1 fruit fly cellular context compared by ENCODE assay signal in genomic region chr3L:11342533-11343065, dm6.
A peak's percentile ranks its signal among the peaks of the same experiment; 100 is the strongest.
TF ChIP-seq lines count a peak whose summit lies in the region.

No protein-coding gene starts in this region.

TF ChIP-seq in whole organism, embryonic, 481 proteins besides CTCF, POLR2A, EP300 and RAD21 (continued from another document):
- TF ChIP-seq Med (GFP tag; lab: Kevin White, UChicago) (peak; percentile 63), Mrtf (GFP tag; IDR thresholded peaks at IDR 0.05; lab: Robert Waterston, UW) (no peak), CG8290 (GFP tag; optimal IDR thresholded peaks at IDR 0.05; lab: Kevin White, UChicago) (no peak), CG8290 (tag; optimal IDR thresholded peaks at IDR 0.05; lab: Kevin White, UChicago) (peak in 1 of 2 experiments; percentile 61), Hr78 (GFP tag; optimal IDR thresholded peaks at IDR 0.05; lab: Kevin White, UChicago) (no peak), YL-1 (GFP tag; optimal IDR thresholded peaks at IDR 0.05; lab: Kevin White, UChicago) (no peak), CG32532 (GFP tag; IDR thresholded peaks at IDR 0.05; lab: Robert Waterston, UW) (0 out of 2 replicates have a peak, but pooled peaks have one; percentile 3), CoRest (tag; optimal IDR thresholded peaks at IDR 0.05; lab: Kevin White, UChicago) (no peak), CG9932 (GFP tag; IDR thresholded peaks at IDR 0.05; lab: Robert Waterston, UW) (peak; percentile 21; the same call in 1 of the 2 replicates), knrl (GFP tag; IDR thresholded peaks at IDR 0.05; lab: Robert Waterston, UW; ENCODE audit: partially characterized antibody) (no peak), prd (optimal IDR thresholded peaks at IDR 0.05; lab: Kevin White, UChicago) (no peak), prd (GFP tag; IDR thresholded peaks at IDR 0.05; lab: Robert Waterston, UW) (peak; percentile 26; the same call in 1 of the 3 replicates), dysf (GFP tag; IDR thresholded peaks at IDR 0.05; lab: Robert Waterston, UW) (0 out of 3 replicates have a peak, but pooled peaks have one; percentile 28), tup (GFP tag; optimal IDR thresholded peaks at IDR 0.05; lab: Kevin White, UChicago) (no peak), tll (GFP tag; optimal IDR thresholded peaks at IDR 0.05; lab: Kevin White, UChicago) (peak in 1 of 2 experiments; percentile 31), CG6654 (GFP tag; optimal IDR thresholded peaks at IDR 0.05; lab: Kevin White, UChicago) (no peak), yki (optimal IDR thresholded peaks at IDR 0.05; lab: Kevin White, UChicago) (no peak), Xbp1 (GFP tag; optimal IDR thresholded peaks at IDR 0.05; lab: Kevin White, UChicago) (no peak), caup (GFP tag; optimal IDR thresholded peaks at IDR 0.05; lab: Kevin White, UChicago; ENCODE audit: severe bottlenecking) (peak; percentile 17), bbx (GFP tag; IDR thresholded peaks at IDR 0.05; lab: Robert Waterston, UW; ENCODE audit: partially characterized antibody) (no peak), CG15479 (GFP tag; optimal IDR thresholded peaks at IDR 0.05; lab: Kevin White, UChicago) (peak; percentile 4), Nf-YB (GFP tag; optimal IDR thresholded peaks at IDR 0.05; lab: Kevin White, UChicago) (no peak), CG15696 (tag; optimal IDR thresholded peaks at IDR 0.05; lab: Kevin White, UChicago) (peak; percentile 16), crol (GFP tag; IDR thresholded peaks at IDR 0.05; lab: Robert Waterston, UW) (peak; percentile 80), CG31365 (tag; optimal IDR thresholded peaks at IDR 0.05; lab: Kevin White, UChicago) (no peak), CG12155 (GFP tag; optimal IDR thresholded peaks at IDR 0.05; lab: Kevin White, UChicago) (peak; percentile 3), Poxn (GFP tag; IDR thresholded peaks at IDR 0.05; lab: Robert Waterston, UW) (no peak), repo (GFP tag; optimal IDR thresholded peaks at IDR 0.05; lab: Kevin White, UChicago) (no peak), Dbx (GFP tag; IDR thresholded peaks at IDR 0.05; lab: Robert Waterston, UW) (no peak), chm (GFP tag; IDR thresholded peaks at IDR 0.05; lab: Robert Waterston, UW) (0 out of 2 replicates have a peak, but pooled peaks have one; percentile 9), CG7745 (tag; optimal IDR thresholded peaks at IDR 0.05; lab: Kevin White, UChicago) (no peak)
